Fruit fly (Drosophila melanogaster): Measurements from ENCODE around the gene Iml1.

- no peak for TF ChIP-seq ttk (optimal IDR thresholded peaks at IDR 0.05)
- no peak for TF ChIP-seq insv (optimal IDR thresholded peaks at IDR 0.05)
- no peak for TF ChIP-seq Myc (optimal IDR thresholded peaks at IDR 0.05)
These were observed 56.5 kb downstream of the Iml1 start, which contains the start of gene robl62A for dm6 chr3L:1477319-1477718.

Data from Kc167 (cell line).